Fruit fly (Drosophila melanogaster) ovary, adult (tissue): ENCODE results near the gene FarO.

Experiments
- CG17801 ChIP-seq: fragments of 200-800 bp; optimal IDR thresholded peaks from 2 replicates; lab custom pipeline; 2019; ENCODE audit warnings: missing biosample characterization, mild to moderate bottlenecking, missing genetic modification characterization, moderate library complexity; ENCODE audit not compliant: partially characterized antibody

FarO gene

dm6 chrX:2212327-2212820 lies 8.7 kb upstream of the FarO start:
- no peak for TF ChIP-seq CG17801 (GFP tag; lab: Kevin White, UChicago)

dm6 chrX:2208641-2209241 lies 5.1 kb upstream of the FarO start:
- TF ChIP-seq CG17801 (GFP tag; lab: Kevin White, UChicago), result no peak

dm6 chrX:2199303-2199702 lies 4.4 kb downstream of the FarO start:
- TF ChIP-seq CG17801 (GFP tag; lab: Kevin White, UChicago), result no peak

- no peak for TF ChIP-seq CG17801 (GFP tag; lab: Kevin White, UChicago)
These were observed 5.4 kb downstream of the FarO start for dm6 chrX:2198272-2198571.

dm6 chrX:2197414-2198271 lies 6.0 kb downstream of the FarO start:
- TF ChIP-seq CG17801 (GFP tag; lab: Kevin White, UChicago), result no peak

dm6 chrX:2196086-2196732 lies 7.5 kb downstream of the FarO start:
- peak; percentile 87 for TF ChIP-seq CG17801 (GFP tag; lab: Kevin White, UChicago)

dm6 chrX:2194208-2195094 lies 9.2 kb downstream of the FarO start:
- peak; percentile 24 for TF ChIP-seq CG17801 (GFP tag; lab: Kevin White, UChicago)

- no peak for TF ChIP-seq CG17801 (GFP tag; lab: Kevin White, UChicago)
These were observed 9.9 kb downstream of the FarO start, which contains the start of gene CG14053 for dm6 chrX:2193809-2194207. Gene CG14053 (minus strand): TSS chrX:2193909.

dm6 chrX:2193158-2193557 lies 10.5 kb downstream of the FarO start:
- no peak for TF ChIP-seq CG17801 (GFP tag; lab: Kevin White, UChicago)

dm6 chrX:2191896-2192295 lies 11.8 kb downstream of the FarO start:
- TF ChIP-seq CG17801 (GFP tag; lab: Kevin White, UChicago), result no peak

- no peak for TF ChIP-seq CG17801 (GFP tag; lab: Kevin White, UChicago)
These were observed 14.8 kb downstream of the FarO start, which contains the start of gene Mct1 for dm6 chrX:2188888-2189287. Gene Mct1 (plus strand): TSS chrX:2189188.

dm6 chrX:2187520-2187919 lies 16.1 kb downstream of the FarO start, which contains the start of gene CG3457:
Gene CG3457 (plus strand): TSS chrX:2187820.
- TF ChIP-seq CG17801 (GFP tag; lab: Kevin White, UChicago), result no peak

dm6 chrX:2186555-2186954 lies 17.1 kb downstream of the FarO start, which contains the start of gene CG17777:
Gene CG17777 (plus strand): TSS chrX:2186855.
- no peak for TF ChIP-seq CG17801 (GFP tag; lab: Kevin White, UChicago)

- TF ChIP-seq CG17801 (GFP tag; lab: Kevin White, UChicago), result peak; percentile 52
These were observed 19.1 kb downstream of the FarO start, which contains the start of the genes Nmd3 and CG17776 for dm6 chrX:2184563-2184962. Gene Nmd3 (minus strand): TSS chrX:2184668. Gene CG17776 (plus strand): TSS chrX:2184725.
